Worm (Caenorhabditis elegans) whole organism, L4 larva: ENCODE measurements around the gene eat-3.

Source experiments
- D1046.2 ChIP-seq: fragments of 200-800 bp; sonication (Bioruptor generic); IDR thresholded peaks from 2 replicates; pipeline ENCODE4 v1.3.6; 2022; ENCODE audit warnings: missing genetic modification characterization, missing compliant biosample characterization
- R02D3.7 ChIP-seq: fragments of 150-350 bp; sonication (generic microtip); optimal IDR thresholded peaks from 3 replicates; lab custom pipeline; 2014; ENCODE audit warnings: missing biosample characterization, missing genetic modification characterization
- T26A8.4 ChIP-seq: fragments of 200-800 bp; sonication (Bioruptor generic); IDR thresholded peaks from 2 replicates; pipeline ENCODE4 v1.3.6; 2022; ENCODE audit warnings: missing genetic modification characterization, missing compliant biosample characterization
- Y75B8A.6 ChIP-seq: fragments of 200-800 bp; sonication (Bioruptor generic); IDR thresholded peaks from 2 replicates; pipeline ENCODE4 v1.3.6; 2022; ENCODE audit warnings: missing genetic modification reagents, missing genetic modification characterization, missing compliant biosample characterization
- aha-1 ChIP-seq: fragments of 150-350 bp; peaks from one replicate; lab custom pipeline; 2014; ENCODE audit warnings: missing biosample characterization, missing genetic modification characterization
- ama-1 ChIP-seq: fragments of 150-350 bp; optimal IDR thresholded peaks from 2 replicates; lab custom pipeline; 2014; ENCODE audit warnings: inconsistent platforms, mixed read lengths
- ceh-20 ChIP-seq: fragments of 200-800 bp; sonication (Bioruptor generic); IDR thresholded peaks from 2 replicates; pipeline ENCODE4 v1.3.6; 2022; ENCODE audit warnings: missing genetic modification reagents, missing genetic modification characterization, missing compliant biosample characterization
- ceh-28 ChIP-seq: fragments of 150-350 bp; optimal IDR thresholded peaks from 2 replicates; lab custom pipeline; 2014; ENCODE audit warnings: missing biosample characterization, missing genetic modification reagents, missing genetic modification characterization
- ctbp-1 ChIP-seq: fragments of 200-800 bp; sonication (Bioruptor generic); IDR thresholded peaks from 2 replicates; pipeline ENCODE4 v1.3.6; 2022; ENCODE audit warnings: missing genetic modification reagents, missing genetic modification characterization, missing compliant biosample characterization
- daf-12 ChIP-seq: fragments of 150-350 bp; optimal IDR thresholded peaks from 2 replicates; lab custom pipeline; 2014; ENCODE audit warnings: missing biosample characterization, missing genetic modification reagents, missing genetic modification characterization
- dmd-6 ChIP-seq: fragments of 200-800 bp; sonication (Bioruptor generic); IDR thresholded peaks from 2 replicates; pipeline ENCODE4 v1.3.6; 2022; ENCODE audit warnings: missing genetic modification reagents, missing genetic modification characterization, missing compliant biosample characterization
- dmd-9 ChIP-seq: fragments of 200-800 bp; sonication (Bioruptor generic); IDR thresholded peaks from 2 replicates; pipeline ENCODE4 v1.3.6; 2022; ENCODE audit warnings: missing genetic modification reagents, missing genetic modification characterization, missing compliant biosample characterization
- egl-27 ChIP-seq: sonication (generic microtip); optimal IDR thresholded peaks from 3 replicates; lab custom pipeline; 2017; ENCODE audit warnings: missing biosample characterization, missing genetic modification reagents, missing genetic modification characterization
- fkh-10 ChIP-seq: fragments of 150-350 bp; optimal IDR thresholded peaks from 2 replicates; lab custom pipeline; 2014; ENCODE audit warnings: missing biosample characterization, missing genetic modification reagents, missing genetic modification characterization
- gei-8 ChIP-seq: fragments of 200-800 bp; sonication (Bioruptor generic); optimal IDR thresholded peaks from 2 replicates; lab custom pipeline; 2018; ENCODE audit warnings: mild to moderate bottlenecking, missing genetic modification characterization, missing compliant biosample characterization
- hif-1 ChIP-seq, 2 experiments: sonication (generic microtip); optimal IDR thresholded peaks; 2 replicates each; lab custom pipeline; 2016 to 2017; ENCODE audit warnings: missing compliant biosample characterization in 2 of 2, missing genetic modification characterization in 2 of 2, missing genetic modification reagents in 2 of 2, missing genotype in 2 of 2, mild to moderate bottlenecking in 1 of 2
- hlh-30 ChIP-seq: sonication (generic microtip); optimal IDR thresholded peaks from 2 replicates; lab custom pipeline; 2017; ENCODE audit warnings: antibody characterized with exemption, mild to moderate bottlenecking, missing genetic modification characterization, missing compliant biosample characterization; ENCODE audit not compliant: insufficient read depth
- hmg-1.1 ChIP-seq: fragments of 200-800 bp; sonication (Bioruptor generic); IDR thresholded peaks from 2 replicates; pipeline ENCODE4 v1.3.6; 2022; ENCODE audit warnings: missing genetic modification reagents, missing genetic modification characterization, missing compliant biosample characterization
- lin-1 ChIP-seq: fragments of 200-800 bp; sonication (Bioruptor generic); IDR thresholded peaks from 2 replicates; pipeline ENCODE4 v1.3.6; 2022; ENCODE audit warnings: missing genetic modification reagents, missing genetic modification characterization, missing compliant biosample characterization
- lin-13 ChIP-seq: fragments of 150-350 bp; optimal IDR thresholded peaks from 2 replicates; lab custom pipeline; 2014; ENCODE audit warnings: missing biosample characterization, missing genetic modification reagents, missing genetic modification characterization
- nhr-10 ChIP-seq: fragments of 150-350 bp; optimal IDR thresholded peaks from 2 replicates; lab custom pipeline; 2014; ENCODE audit warnings: missing biosample characterization, missing genetic modification characterization
- nhr-102 ChIP-seq: sonication (generic microtip); optimal IDR thresholded peaks from 2 replicates; lab custom pipeline; 2016; ENCODE audit warnings: mild to moderate bottlenecking, missing genetic modification characterization, moderate library complexity, missing compliant biosample characterization
- nhr-237 ChIP-seq: sonication (generic microtip); optimal IDR thresholded peaks from 2 replicates; lab custom pipeline; 2017; ENCODE audit warnings: missing biosample characterization, missing genetic modification characterization
- nhr-25 ChIP-seq: sonication (generic microtip); optimal IDR thresholded peaks from 2 replicates; lab custom pipeline; 2017; ENCODE audit warnings: missing genetic modification characterization, mild to moderate bottlenecking, missing compliant biosample characterization, antibody characterized with exemption, moderate library complexity, borderline replicate concordance; ENCODE audit not compliant: insufficient read depth
- nhr-28 ChIP-seq: fragments of 150-350 bp; optimal IDR thresholded peaks from 2 replicates; lab custom pipeline; 2014; ENCODE audit warnings: missing biosample characterization, missing genetic modification characterization
- nhr-41 ChIP-seq: fragments of 200-800 bp; sonication (Bioruptor generic); IDR thresholded peaks from 2 replicates; pipeline ENCODE4 v1.3.6; 2022; ENCODE audit warnings: missing genetic modification reagents, missing genetic modification characterization, missing compliant biosample characterization
- php-3 ChIP-seq: fragments of 200-800 bp; sonication (Bioruptor generic); IDR thresholded peaks from 2 replicates; pipeline ENCODE4 v1.3.6; 2022; ENCODE audit warnings: missing genetic modification reagents, missing genetic modification characterization, missing compliant biosample characterization
- rbr-2 ChIP-seq: sonication (generic microtip); optimal IDR thresholded peaks from 2 replicates; lab custom pipeline; 2016; ENCODE audit warnings: missing genotype, missing genetic modification characterization, missing compliant biosample characterization
- snpc-4 ChIP-seq: fragments of 150-350 bp; optimal IDR thresholded peaks from 2 replicates; lab custom pipeline; 2014; ENCODE audit warnings: missing biosample characterization, missing genetic modification characterization
- spr-3 ChIP-seq: fragments of 200-800 bp; sonication (Bioruptor generic); optimal IDR thresholded peaks from 2 replicates; lab custom pipeline; 2018; ENCODE audit warnings: mild to moderate bottlenecking, missing genetic modification characterization, missing compliant biosample characterization
- tag-97 ChIP-seq: fragments of 200-800 bp; sonication (Bioruptor generic); IDR thresholded peaks from 2 replicates; pipeline ENCODE4 v1.3.6; 2022; ENCODE audit warnings: missing genetic modification characterization, missing compliant biosample characterization
- unc-130 ChIP-seq: sonication (generic microtip); optimal IDR thresholded peaks from 2 replicates; lab custom pipeline; 2016; ENCODE audit warnings: missing genetic modification reagents, missing genetic modification characterization, missing compliant biosample characterization
- unc-62 ChIP-seq, 3 experiments: fragments of 150-350 bp in 1 of 3; sonication (generic microtip); optimal IDR thresholded peaks in 2 of 3; peaks in 1 of 3; 1 replicate in 1 of 3; 2 replicates in 2 of 3; lab custom pipeline; 2014 to 2017; ENCODE audit warnings: missing biosample characterization in 3 of 3, missing genetic modification characterization in 3 of 3, missing genetic modification reagents in 3 of 3, missing genotype in 1 of 3
- zfp-3 ChIP-seq: fragments of 200-800 bp; sonication (Bioruptor generic); conservative IDR thresholded peaks from 2 replicates; pipeline ENCODE4 v1.3.6; 2022; ENCODE audit warnings: missing genetic modification reagents, missing genetic modification characterization, missing compliant biosample characterization
- zip-11 ChIP-seq: fragments of 200-800 bp; sonication (Bioruptor generic); IDR thresholded peaks from 2 replicates; pipeline ENCODE4 v1.3.6; 2022; ENCODE audit warnings: missing genetic modification characterization, missing compliant biosample characterization
- zip-2 ChIP-seq: fragments of 150-350 bp; optimal IDR thresholded peaks from 2 replicates; lab custom pipeline; 2014; ENCODE audit warnings: missing biosample characterization, missing genetic modification characterization

The eat-3 gene

ce11 chrII:9301065-9301464 lies 23.6 kb upstream of the eat-3 start (continued):
- TF ChIP-seq lin-1 (GFP tag; lab: Robert Waterston, UW) (peak; percentile 83), gei-8 (GFP tag; lab: Kevin White, UChicago) (no peak), Y75B8A.6 (GFP tag; lab: Robert Waterston, UW) (no peak), snpc-4 (tag; lab: Kevin White, UChicago) (no peak), nhr-41 (no peak), nhr-102 (tag; lab: Kevin White, UChicago) (peak; percentile 38), fkh-10 (GFP tag; lab: Kevin White, UChicago) (no peak), hlh-30 (peak; percentile 64), ama-1 (lab: Kevin White, UChicago) (no peak)

- no peak for TF ChIP-seq nhr-25 (tag; lab: Kevin White, UChicago)
- no peak for TF ChIP-seq nhr-10
- TF ChIP-seq lin-13, result no peak
- no peak for TF ChIP-seq rbr-2 (tag; lab: Kevin White, UChicago)
- TF ChIP-seq D1046.2 (GFP tag; lab: Robert Waterston, UW), result no peak
- no peak for TF ChIP-seq egl-27 (tag; lab: Kevin White, UChicago)
- no peak for TF ChIP-seq nhr-28 (tag; lab: Kevin White, UChicago)
- TF ChIP-seq dmd-6, result no peak
- no peak for TF ChIP-seq daf-12
- TF ChIP-seq ceh-20 (GFP tag; lab: Robert Waterston, UW), result no peak
- TF ChIP-seq gei-8 (GFP tag; lab: Kevin White, UChicago), result no peak
- TF ChIP-seq zip-2 (tag; lab: Kevin White, UChicago), result no peak
- TF ChIP-seq, all 104 proteins: peak for 0
Measured at ce11 chrII:9303545-9303944, 21.1 kb upstream of the eat-3 start.

ce11 chrII:9304849-9305248 lies 19.8 kb upstream of the eat-3 start:
- TF ChIP-seq unc-130 (GFP tag; lab: Kevin White, UChicago), result no peak
- TF ChIP-seq R02D3.7, result no peak
- no peak for TF ChIP-seq nhr-41
- TF ChIP-seq zfp-3 (GFP tag; lab: Robert Waterston, UW), result no peak
- no peak for TF ChIP-seq T26A8.4 (GFP tag; lab: Robert Waterston, UW)
- TF ChIP-seq dmd-9 (GFP tag; lab: Robert Waterston, UW), result no peak
- TF ChIP-seq, all 104 proteins: peak for 0

- no peak for TF ChIP-seq ceh-28 (tag; lab: Kevin White, UChicago)
- no peak for TF ChIP-seq nhr-10
- TF ChIP-seq rbr-2 (tag; lab: Kevin White, UChicago), result no peak
- no peak for TF ChIP-seq hif-1 (tag; optimal IDR thresholded peaks at IDR 0.05; lab: Kevin White, UChicago)
- TF ChIP-seq zip-11, result no peak
- TF ChIP-seq nhr-237, result no peak
- TF ChIP-seq ctbp-1, result 0 out of 2 replicates have a peak, but pooled peaks have one; percentile 17
- TF ChIP-seq R02D3.7, result no peak
- TF ChIP-seq aha-1 (tag; lab: Kevin White, UChicago), result peak; percentile 23
- TF ChIP-seq php-3 (GFP tag; lab: Robert Waterston, UW), result no peak
- TF ChIP-seq daf-12, result no peak
- no peak for TF ChIP-seq hmg-1.1
- no peak for TF ChIP-seq spr-3 (GFP tag; lab: Kevin White, UChicago)
- TF ChIP-seq tag-97, result no peak
- peak in 1 of 2 experiments; percentile 67 for TF ChIP-seq unc-62 (GFP tag; optimal IDR thresholded peaks at IDR 0.05 in 1 of 2; lab: Kevin White, UChicago)
- no peak for TF ChIP-seq unc-62 (tag; optimal IDR thresholded peaks at IDR 0.05; lab: Kevin White, UChicago)
Measured at ce11 chrII:9305575-9305974, 19.1 kb upstream of the eat-3 start.
